Fruit fly (Drosophila melanogaster) Kc167 (cell line): ENCODE data around the gene CG32023.

Experiments
- Myc ChIP-seq: fragments of >200 bp; optimal IDR thresholded peaks from 2 replicates; lab custom pipeline; 2017; ENCODE audit warnings: missing external identifiers
- ttk ChIP-seq: sonication (Bioruptor generic); optimal IDR thresholded peaks from 2 replicates; lab custom pipeline; 2017; ENCODE audit warnings: missing external identifiers

- TF ChIP-seq ttk (lab: Kevin White, UChicago) (no peak), Myc (lab: Kevin White, UChicago) (no peak)
Observed at dm6 chr3L:8765493-8765892, 38.5 kb downstream of the CG32023 start.
